Fruit fly (Drosophila melanogaster) Kc167 (cell line): ENCODE data around the gene Pvf2.

Experiments used
- Myc ChIP-seq: fragments of >200 bp; optimal IDR thresholded peaks from 2 replicates; lab custom pipeline; 2017; ENCODE audit warnings: missing external identifiers
- Sin3A ChIP-seq: fragments of >200 bp; optimal IDR thresholded peaks from 2 replicates; lab custom pipeline; 2018; ENCODE audit warnings: missing external identifiers
- h ChIP-seq: fragments of >200 bp; optimal IDR thresholded peaks from 3 replicates; lab custom pipeline; 2018; ENCODE audit warnings: missing external identifiers
- insv ChIP-seq: fragments of >200 bp; optimal IDR thresholded peaks from 3 replicates; lab custom pipeline; 2018; ENCODE audit warnings: missing external identifiers
- psq ChIP-seq: fragments of >200 bp; optimal IDR thresholded peaks from 2 replicates; lab custom pipeline; 2017; ENCODE audit warnings: missing external identifiers

DNA sequence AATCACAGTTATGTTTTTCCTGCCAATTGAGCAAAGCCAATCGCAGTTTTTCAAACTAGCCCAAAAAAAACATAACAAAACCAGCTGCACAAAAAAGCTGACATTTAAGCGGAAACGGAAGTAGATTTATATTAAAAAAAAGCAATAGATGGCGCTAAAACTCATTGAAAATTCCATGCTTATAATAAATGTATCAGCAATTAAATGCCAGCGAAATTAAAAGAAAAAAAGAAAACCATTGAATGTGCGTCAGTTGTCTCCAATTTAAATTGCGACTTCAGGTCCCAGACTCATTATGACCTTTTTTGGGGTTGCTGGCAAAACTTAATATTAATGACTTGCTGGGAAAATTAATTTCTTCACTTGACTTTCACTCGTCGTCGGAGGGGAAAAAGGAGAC, 29.7 kb upstream of the Pvf2 start:
- TF ChIP-seq Sin3A, result no peak
- no peak for TF ChIP-seq Myc (lab: Kevin White, UChicago)
- TF ChIP-seq psq, result no peak
- no peak for TF ChIP-seq h
- TF ChIP-seq insv, result no peak
